Worm (Caenorhabditis elegans): ENCODE results near the gene grl-26.

- TF ChIP-seq ama-1 (optimal IDR thresholded peaks at IDR 0.05) (no peak), B0310.2 (tag; optimal IDR thresholded peaks at IDR 0.05) (no peak), aly-1 (tag; optimal IDR thresholded peaks at IDR 0.05) (no peak), scrt-1 (GFP tag; IDR thresholded peaks at IDR 0.05) (no peak), tbx-37 (GFP tag; conservative IDR thresholded peaks at IDR 0.05) (no peak), pes-1 (GFP tag; IDR thresholded peaks at IDR 0.05) (no peak), hnd-1 (tag; optimal IDR thresholded peaks at IDR 0.05) (no peak), ceh-36 (tag; optimal IDR thresholded peaks at IDR 0.05) (no peak), tbx-11 (GFP tag; IDR thresholded peaks at IDR 0.05) (no peak), sea-1 (GFP tag; conservative IDR thresholded peaks at IDR 0.05) (no peak), ceh-13 (GFP tag; optimal IDR thresholded peaks at IDR 0.05) (no peak), flt-1 (GFP tag; IDR thresholded peaks at IDR 0.05) (no peak)
These were observed 29.4 kb downstream of the grl-26 start for ce11 chrIV:293163-293755.

All from whole organism, early embryonic.